Fruit fly (Drosophila melanogaster) S2 (cell line): Measurements from ENCODE around the gene CG9399.

Experiments
- CG8478 ChIP-seq: fragments of >200 bp; optimal IDR thresholded peaks from 2 replicates; lab custom pipeline; 2018
- CTCF ChIP-seq, 2 experiments: fragments of >200 bp; optimal IDR thresholded peaks; 2 replicates each; lab custom pipeline; 2018

- TF ChIP-seq CG8478, result no peak
- TF ChIP-seq CTCF (optimal IDR thresholded peaks at IDR 0.05; lab: Kevin White, UChicago), result no peak
Observed at dm6 chr3R:9581973-9582372, 8.0 kb upstream of the CG9399 start.
